Worm (Caenorhabditis elegans): ENCODE measurements around the gene sumv-1.

- TF ChIP-seq lin-39 (tag; optimal IDR thresholded peaks at IDR 0.05) (no peak), daf-12 (tag; optimal IDR thresholded peaks at IDR 0.05) (no peak), nfya-1 (tag; optimal IDR thresholded peaks at IDR 0.05; ENCODE audit: insufficient read depth) (no peak)
Observed at ce11 chrIII:5233140-5233539, 20.8 kb downstream of the sumv-1 start.
